Worm (Caenorhabditis elegans) whole organism, L1 larva: ENCODE measurements around the gene idpb-1.

ENCODE experiments used
- C04F5.9 ChIP-seq: sonication (generic microtip); optimal IDR thresholded peaks from 2 replicates; lab custom pipeline; 2016; ENCODE audit warnings: missing genetic modification characterization, missing compliant biosample characterization
- C16A3.4 ChIP-seq: fragments of 150-350 bp; optimal IDR thresholded peaks from 2 replicates; lab custom pipeline; 2014; ENCODE audit warnings: missing biosample characterization, missing genetic modification characterization
- C34B4.2 ChIP-seq: sonication (generic microtip); optimal IDR thresholded peaks from 2 replicates; lab custom pipeline; 2017; ENCODE audit warnings: mild to moderate bottlenecking, missing genetic modification characterization, missing compliant biosample characterization
- aha-1 ChIP-seq: fragments of 150-350 bp; optimal IDR thresholded peaks from 2 replicates; lab custom pipeline; 2014; ENCODE audit warnings: missing biosample characterization, missing genetic modification characterization
- blmp-1 ChIP-seq: fragments of 150-350 bp; optimal IDR thresholded peaks from 2 replicates; lab custom pipeline; 2014; ENCODE audit warnings: missing biosample characterization, missing genetic modification characterization
- ceh-63 ChIP-seq: fragments of 200-800 bp; sonication (Bioruptor generic); optimal IDR thresholded peaks from 2 replicates; lab custom pipeline; 2018; ENCODE audit warnings: mild to moderate bottlenecking, missing genetic modification characterization, missing compliant biosample characterization
- dpl-1 ChIP-seq, 3 experiments: fragments of 150-350 bp in 2 of 3; sonication (generic microtip) in 1 of 3; optimal IDR thresholded peaks; 2 replicates each; lab custom pipeline; 2014 to 2017; ENCODE audit warnings: missing biosample characterization in 3 of 3, missing genetic modification characterization in 3 of 3, missing genetic modification reagents in 3 of 3
- elt-3 ChIP-seq, 6 experiments: fragments of 150-350 bp in 1 of 6; sonication (generic microtip); optimal IDR thresholded peaks; 2 replicates each; lab custom pipeline; 2017 to 2018; ENCODE audit warnings: missing biosample characterization in 6 of 6, missing genetic modification characterization in 6 of 6, inconsistent platforms in 1 of 6
- ets-5 ChIP-seq: fragments of 200-800 bp; sonication (Bioruptor generic); IDR thresholded peaks from 2 replicates; pipeline ENCODE4 v1.3.6; 2022; ENCODE audit warnings: missing genetic modification characterization, missing compliant biosample characterization
- fkh-10 ChIP-seq: sonication (generic microtip); optimal IDR thresholded peaks from 2 replicates; lab custom pipeline; 2017; ENCODE audit warnings: missing biosample characterization, missing genetic modification reagents, missing genetic modification characterization
- hlh-4 ChIP-seq: sonication (generic microtip); optimal IDR thresholded peaks from 2 replicates; lab custom pipeline; 2016; ENCODE audit warnings: mild to moderate bottlenecking, missing genetic modification characterization, missing compliant biosample characterization
- irx-1 ChIP-seq: sonication (generic microtip); optimal IDR thresholded peaks from 2 replicates; lab custom pipeline; 2016; ENCODE audit warnings: missing genetic modification characterization, missing compliant biosample characterization
- isw-1 ChIP-seq: fragments of 200-800 bp; sonication (Bioruptor generic); IDR thresholded peaks from 2 replicates; pipeline ENCODE4 v1.3.6; 2022; ENCODE audit warnings: missing genetic modification characterization, missing compliant biosample characterization
- lin-14 ChIP-seq: fragments of 200-800 bp; sonication (Bioruptor generic); optimal IDR thresholded peaks from 2 replicates; lab custom pipeline; 2018; ENCODE audit warnings: mild to moderate bottlenecking, missing genetic modification characterization, moderate library complexity, missing compliant biosample characterization
- lin-35 ChIP-seq, 2 experiments: fragments of 150-350 bp; optimal IDR thresholded peaks; 2 replicates each; lab custom pipeline; 2014; ENCODE audit warnings: missing biosample characterization in 2 of 2, missing genetic modification characterization in 2 of 2, missing genetic modification reagents in 2 of 2
- mab-9 ChIP-seq: fragments of 200-800 bp; sonication (Bioruptor generic); IDR thresholded peaks from 2 replicates; pipeline ENCODE4 v1.3.6; 2022; ENCODE audit warnings: missing genetic modification reagents, missing genetic modification characterization, missing compliant biosample characterization
- mef-2 ChIP-seq: fragments of 150-350 bp; optimal IDR thresholded peaks from 2 replicates; lab custom pipeline; 2014; ENCODE audit warnings: missing biosample characterization, missing genetic modification characterization
- nhr-237 ChIP-seq: fragments of 150-350 bp; optimal IDR thresholded peaks from 2 replicates; lab custom pipeline; 2014; ENCODE audit warnings: missing biosample characterization, missing genetic modification characterization
- nhr-76 ChIP-seq: sonication (generic microtip); optimal IDR thresholded peaks from 2 replicates; lab custom pipeline; 2017; ENCODE audit warnings: missing biosample characterization, missing genetic modification characterization
- nhr-77 ChIP-seq: fragments of 150-350 bp; optimal IDR thresholded peaks from 2 replicates; lab custom pipeline; 2014; ENCODE audit warnings: missing biosample characterization, missing genetic modification characterization
- nhr-84 ChIP-seq: sonication (generic microtip); optimal IDR thresholded peaks from 2 replicates; lab custom pipeline; 2017; ENCODE audit warnings: missing biosample characterization, missing genetic modification characterization
- nhr-85 ChIP-seq: sonication (generic microtip); peaks from one replicate; lab custom pipeline; 2016; ENCODE audit warnings: missing genetic modification characterization, inconsistent platforms, missing compliant biosample characterization
- nhr-90 ChIP-seq: sonication (generic microtip); optimal IDR thresholded peaks from 2 replicates; lab custom pipeline; 2016; ENCODE audit warnings: mild to moderate bottlenecking, missing genetic modification characterization, missing compliant biosample characterization; ENCODE audit not compliant: poor library complexity
- pax-3 ChIP-seq: fragments of 200-800 bp; sonication (Bioruptor generic); optimal IDR thresholded peaks from 2 replicates; lab custom pipeline; 2018; ENCODE audit warnings: mild to moderate bottlenecking, missing genetic modification characterization, moderate library complexity, missing compliant biosample characterization
- pqm-1 ChIP-seq: sonication (generic microtip); optimal IDR thresholded peaks from 3 replicates; lab custom pipeline; 2017; ENCODE audit warnings: missing biosample characterization, missing genetic modification characterization
- rnt-1 ChIP-seq: sonication (generic microtip); optimal IDR thresholded peaks from 2 replicates; lab custom pipeline; 2016; ENCODE audit warnings: mild to moderate bottlenecking, missing genetic modification characterization, moderate library complexity, missing compliant biosample characterization
- skn-1 ChIP-seq: fragments of 150-350 bp; optimal IDR thresholded peaks from 2 replicates; lab custom pipeline; 2014; ENCODE audit warnings: missing biosample characterization, missing genetic modification characterization
- snu-23 ChIP-seq: sonication (generic microtip); optimal IDR thresholded peaks from 2 replicates; lab custom pipeline; 2016; ENCODE audit warnings: missing genetic modification characterization, missing compliant biosample characterization
- sox-4 ChIP-seq: sonication (generic microtip); optimal IDR thresholded peaks from 2 replicates; lab custom pipeline; 2016; ENCODE audit warnings: missing genetic modification characterization, missing compliant biosample characterization
- sup-37 ChIP-seq: fragments of 200-800 bp; sonication (Bioruptor generic); optimal IDR thresholded peaks from 2 replicates; lab custom pipeline; 2018; ENCODE audit warnings: mild to moderate bottlenecking, missing genetic modification characterization, missing compliant biosample characterization
- tbx-2 ChIP-seq: sonication (generic microtip); optimal IDR thresholded peaks from 2 replicates; lab custom pipeline; 2016; ENCODE audit warnings: missing genetic modification characterization, missing compliant biosample characterization
- unc-130 ChIP-seq: fragments of 150-350 bp; optimal IDR thresholded peaks from 2 replicates; lab custom pipeline; 2017; ENCODE audit warnings: missing biosample characterization, missing genetic modification characterization, inconsistent platforms
- unc-86 ChIP-seq: sonication (generic microtip); optimal IDR thresholded peaks from 2 replicates; lab custom pipeline; 2016; ENCODE audit warnings: missing genetic modification characterization, missing compliant biosample characterization
- zip-4 ChIP-seq: fragments of 200-800 bp; sonication (Bioruptor generic); optimal IDR thresholded peaks from 2 replicates; lab custom pipeline; 2018; ENCODE audit warnings: mild to moderate bottlenecking, missing genetic modification characterization, moderate library complexity, missing compliant biosample characterization
- ztf-4 ChIP-seq: fragments of 150-350 bp; optimal IDR thresholded peaks from 2 replicates; lab custom pipeline; 2014; ENCODE audit warnings: missing biosample characterization, missing genetic modification characterization

idpb-1 gene

ce11 chrII:5093945-5094344, 7.8 kb upstream of the idpb-1 start, which contains the start of gene C04G6.13:
Gene C04G6.13 (plus strand): TSS chrII:5094245.
- TF ChIP-seq elt-3 (tag; optimal IDR thresholded peaks at IDR 0.05; lab: Kevin White, UChicago) (no peak), aha-1 (no peak), ets-5 (GFP tag; lab: Robert Waterston, UW) (no peak), snu-23 (GFP tag; lab: Kevin White, UChicago) (no peak), nhr-76 (no peak), nhr-84 (tag; lab: Kevin White, UChicago) (no peak), zip-4 (GFP tag; lab: Kevin White, UChicago) (no peak)

- TF ChIP-seq sox-4 (tag; lab: Kevin White, UChicago) (no peak), mab-9 (no peak), unc-86 (no peak), sup-37 (GFP tag; lab: Kevin White, UChicago) (no peak), pax-3 (tag; lab: Kevin White, UChicago) (no peak), rnt-1 (tag; lab: Kevin White, UChicago) (no peak), skn-1 (tag; lab: Kevin White, UChicago) (no peak), ztf-4 (no peak), nhr-76 (no peak), mef-2 (tag; lab: Kevin White, UChicago) (no peak), C34B4.2 (no peak), snu-23 (GFP tag; lab: Kevin White, UChicago) (no peak), ceh-63 (GFP tag; lab: Kevin White, UChicago) (no peak), lin-14 (no peak), nhr-77 (tag; lab: Kevin White, UChicago) (no peak), tbx-2 (tag; lab: Kevin White, UChicago) (no peak)
Measured at ce11 chrII:5099034-5099433, 2.8 kb upstream of the idpb-1 start.

DNA sequence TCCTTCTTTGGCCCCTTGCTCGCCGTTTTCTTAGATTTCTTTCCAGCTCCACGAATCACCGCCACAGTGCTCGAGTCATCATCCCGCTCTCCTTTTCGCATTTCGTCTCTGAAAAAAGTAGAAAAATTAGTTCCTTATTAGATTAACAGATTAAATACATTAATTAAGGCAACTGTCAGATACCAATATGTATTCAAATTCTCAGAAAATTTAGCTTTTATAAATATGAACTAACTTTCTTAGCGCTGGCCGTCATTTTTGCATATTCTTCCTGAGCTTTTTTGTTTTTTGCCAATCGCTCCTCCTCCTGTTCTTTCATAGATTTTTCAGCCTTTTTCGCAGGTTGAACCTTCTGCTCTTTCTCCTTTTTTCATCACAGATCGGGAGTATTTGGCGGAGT, 2.1 kb upstream of the idpb-1 start, which contains the start of gene C04G6.6:
Gene C04G6.6 (minus strand): TSS at position 101 of the 400 bp plus-strand sequence.
- TF ChIP-seq unc-130 (no peak), fkh-10 (GFP tag; lab: Kevin White, UChicago) (no peak)

DNA sequence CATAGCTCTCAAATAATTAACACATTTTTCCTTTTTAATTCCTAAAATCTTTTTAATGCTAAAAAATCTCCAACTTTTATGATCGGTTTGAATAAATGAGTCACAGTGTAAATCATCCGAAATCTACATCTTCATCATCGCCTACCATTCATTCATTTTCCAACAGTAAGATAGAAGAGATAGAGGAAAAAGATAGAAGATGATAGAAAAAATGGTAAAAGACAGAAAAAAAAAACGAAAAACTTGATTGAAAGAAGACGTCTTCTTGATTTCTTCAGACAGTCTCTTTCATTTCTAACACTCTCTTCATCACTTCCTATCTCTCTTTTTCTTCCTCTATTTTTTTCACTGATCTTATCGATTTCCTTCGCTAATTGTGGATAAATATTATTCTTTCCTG, 1.4 kb downstream of the idpb-1 start:
- TF ChIP-seq elt-3 (tag; optimal IDR thresholded peaks at IDR 0.05; lab: Kevin White, UChicago): no peak
- no peak for TF ChIP-seq C04F5.9 (tag; lab: Kevin White, UChicago)
- no peak for TF ChIP-seq nhr-90 (tag; lab: Kevin White, UChicago)
- no peak for TF ChIP-seq isw-1 (GFP tag; lab: Robert Waterston, UW)
- TF ChIP-seq mef-2 (tag; lab: Kevin White, UChicago): no peak
- no peak for TF ChIP-seq lin-35 (GFP tag; optimal IDR thresholded peaks at IDR 0.05; lab: Kevin White, UChicago)
- TF ChIP-seq nhr-85 (tag; lab: Kevin White, UChicago): peak; percentile 81
- TF ChIP-seq blmp-1 (tag; lab: Kevin White, UChicago): peak; percentile 48
- no peak for TF ChIP-seq pqm-1
- TF ChIP-seq lin-14: peak; percentile 62
- no peak for TF ChIP-seq irx-1 (tag; lab: Kevin White, UChicago)
- no peak for TF ChIP-seq sox-4 (tag; lab: Kevin White, UChicago)
- TF ChIP-seq ceh-63 (GFP tag; lab: Kevin White, UChicago): no peak
- no peak for TF ChIP-seq hlh-4 (tag; lab: Kevin White, UChicago)
- TF ChIP-seq C16A3.4 (tag; lab: Kevin White, UChicago): no peak
- TF ChIP-seq ets-5 (GFP tag; lab: Robert Waterston, UW): no peak
- TF ChIP-seq dpl-1 (GFP tag; optimal IDR thresholded peaks at IDR 0.05; lab: Kevin White, UChicago): peak in 1 of 3 experiments; percentile 6
- no peak for TF ChIP-seq nhr-237 (tag; lab: Kevin White, UChicago)
